Worm (Caenorhabditis elegans) whole organism, L1 larva: ENCODE measurements around the gene bicd-1.

Source experiments
- C16A3.4 ChIP-seq: fragments of 150-350 bp; optimal IDR thresholded peaks from 2 replicates; lab custom pipeline; 2014; ENCODE audit warnings: missing biosample characterization, missing genetic modification characterization
- aha-1 ChIP-seq: fragments of 150-350 bp; optimal IDR thresholded peaks from 2 replicates; lab custom pipeline; 2014; ENCODE audit warnings: missing biosample characterization, missing genetic modification characterization
- ama-1 ChIP-seq: fragments of 150-350 bp; optimal IDR thresholded peaks from 2 replicates; lab custom pipeline; 2014
- blmp-1 ChIP-seq: fragments of 150-350 bp; optimal IDR thresholded peaks from 2 replicates; lab custom pipeline; 2014; ENCODE audit warnings: missing biosample characterization, missing genetic modification characterization
- ceh-63 ChIP-seq: fragments of 200-800 bp; sonication (Bioruptor generic); optimal IDR thresholded peaks from 2 replicates; lab custom pipeline; 2018; ENCODE audit warnings: mild to moderate bottlenecking, missing genetic modification characterization, missing compliant biosample characterization
- ceh-8 ChIP-seq: fragments of 200-800 bp; sonication (Bioruptor generic); optimal IDR thresholded peaks from 2 replicates; lab custom pipeline; 2018; ENCODE audit warnings: mild to moderate bottlenecking, missing genetic modification characterization, moderate library complexity, missing compliant biosample characterization
- ces-1 ChIP-seq: fragments of 150-350 bp; optimal IDR thresholded peaks from 2 replicates; lab custom pipeline; 2014; ENCODE audit warnings: missing biosample characterization, missing genetic modification reagents, missing genetic modification characterization
- efl-1 ChIP-seq, 4 experiments: fragments of 150-350 bp; optimal IDR thresholded peaks in 3 of 4; peaks in 1 of 4; 1 replicate in 1 of 4; 2 replicates in 3 of 4; lab custom pipeline; 2014; ENCODE audit warnings: missing biosample characterization in 2 of 4, missing genetic modification characterization in 2 of 4, missing genetic modification reagents in 2 of 4
- ets-5 ChIP-seq: fragments of 200-800 bp; sonication (Bioruptor generic); IDR thresholded peaks from 2 replicates; pipeline ENCODE4 v1.3.6; 2022; ENCODE audit warnings: missing genetic modification characterization, missing compliant biosample characterization
- fkh-10 ChIP-seq: sonication (generic microtip); optimal IDR thresholded peaks from 2 replicates; lab custom pipeline; 2017; ENCODE audit warnings: missing biosample characterization, missing genetic modification reagents, missing genetic modification characterization
- fkh-4 ChIP-seq: sonication (generic microtip); optimal IDR thresholded peaks from 2 replicates; lab custom pipeline; 2016; ENCODE audit warnings: missing compliant biosample characterization, missing genetic modification characterization, borderline replicate concordance
- fkh-8 ChIP-seq: sonication (generic microtip); optimal IDR thresholded peaks from 2 replicates; lab custom pipeline; 2016; ENCODE audit warnings: mild to moderate bottlenecking, missing genetic modification characterization, missing compliant biosample characterization
- fos-1 ChIP-seq: fragments of 150-350 bp; optimal IDR thresholded peaks from 2 replicates; lab custom pipeline; 2014; ENCODE audit warnings: missing biosample characterization, missing genetic modification characterization
- grh-1 ChIP-seq: fragments of 200-800 bp; sonication (Bioruptor generic); IDR thresholded peaks from 2 replicates; pipeline ENCODE4 v1.3.6; 2022; ENCODE audit warnings: missing genetic modification reagents, missing genetic modification characterization, missing compliant biosample characterization
- hlh-17 ChIP-seq: fragments of 200-800 bp; sonication (Bioruptor generic); optimal IDR thresholded peaks from 2 replicates; lab custom pipeline; 2018; ENCODE audit warnings: missing genetic modification characterization, mild to moderate bottlenecking, missing compliant biosample characterization, moderate library complexity, borderline replicate concordance
- hlh-4 ChIP-seq: sonication (generic microtip); optimal IDR thresholded peaks from 2 replicates; lab custom pipeline; 2016; ENCODE audit warnings: mild to moderate bottlenecking, missing genetic modification characterization, missing compliant biosample characterization
- hpl-2 ChIP-seq: fragments of 150-350 bp; optimal IDR thresholded peaks from 2 replicates; lab custom pipeline; 2014; ENCODE audit warnings: missing biosample characterization, missing genetic modification reagents, missing genetic modification characterization
- irx-1 ChIP-seq: sonication (generic microtip); optimal IDR thresholded peaks from 2 replicates; lab custom pipeline; 2016; ENCODE audit warnings: missing genetic modification characterization, missing compliant biosample characterization
- isw-1 ChIP-seq: fragments of 200-800 bp; sonication (Bioruptor generic); IDR thresholded peaks from 2 replicates; pipeline ENCODE4 v1.3.6; 2022; ENCODE audit warnings: missing genetic modification characterization, missing compliant biosample characterization
- jun-1 ChIP-seq: fragments of 150-350 bp; optimal IDR thresholded peaks from 2 replicates; lab custom pipeline; 2014; ENCODE audit warnings: missing biosample characterization, missing genetic modification reagents, missing genetic modification characterization
- lin-14 ChIP-seq: fragments of 200-800 bp; sonication (Bioruptor generic); optimal IDR thresholded peaks from 2 replicates; lab custom pipeline; 2018; ENCODE audit warnings: mild to moderate bottlenecking, missing genetic modification characterization, moderate library complexity, missing compliant biosample characterization
- lin-15B ChIP-seq: fragments of 150-350 bp; sonication (generic microtip); optimal IDR thresholded peaks from 3 replicates; lab custom pipeline; 2014; ENCODE audit warnings: missing biosample characterization, missing genetic modification characterization
- lin-35 ChIP-seq, 2 experiments: fragments of 150-350 bp; optimal IDR thresholded peaks; 2 replicates each; lab custom pipeline; 2014; ENCODE audit warnings: missing biosample characterization in 2 of 2, missing genetic modification characterization in 2 of 2, missing genetic modification reagents in 2 of 2
- lir-3 ChIP-seq: sonication (generic microtip); optimal IDR thresholded peaks from 2 replicates; lab custom pipeline; 2016; ENCODE audit warnings: mild to moderate bottlenecking, missing genetic modification characterization, moderate library complexity, missing compliant biosample characterization; ENCODE audit not compliant: poor library complexity
- lsy-2 ChIP-seq, 2 experiments: fragments of 150-350 bp; optimal IDR thresholded peaks; 2 replicates each; lab custom pipeline; 2014; ENCODE audit warnings: missing biosample characterization in 2 of 2, missing genetic modification characterization in 2 of 2
- mab-9 ChIP-seq: fragments of 200-800 bp; sonication (Bioruptor generic); IDR thresholded peaks from 2 replicates; pipeline ENCODE4 v1.3.6; 2022; ENCODE audit warnings: missing genetic modification reagents, missing genetic modification characterization, missing compliant biosample characterization
- mdl-1 ChIP-seq, 2 experiments: fragments of 150-350 bp; optimal IDR thresholded peaks; 2 replicates each; lab custom pipeline; 2014 to 2017; ENCODE audit warnings: missing biosample characterization in 2 of 2, missing genetic modification characterization in 2 of 2, inconsistent platforms in 1 of 2
- mef-2 ChIP-seq: fragments of 150-350 bp; optimal IDR thresholded peaks from 2 replicates; lab custom pipeline; 2014; ENCODE audit warnings: missing biosample characterization, missing genetic modification characterization
- mep-1 ChIP-seq: fragments of 150-350 bp; optimal IDR thresholded peaks from 2 replicates; lab custom pipeline; 2014; ENCODE audit warnings: missing biosample characterization, missing genetic modification characterization
- nhr-11 ChIP-seq: fragments of 150-350 bp; optimal IDR thresholded peaks from 2 replicates; lab custom pipeline; 2014; ENCODE audit warnings: missing biosample characterization, missing genetic modification characterization
- nhr-12 ChIP-seq: sonication (generic microtip); optimal IDR thresholded peaks from 2 replicates; lab custom pipeline; 2017; ENCODE audit warnings: missing biosample characterization, missing genetic modification characterization
- nhr-19 ChIP-seq: fragments of 200-800 bp; sonication (Bioruptor generic); conservative IDR thresholded peaks from 2 replicates; pipeline ENCODE4 v1.3.6; 2022; ENCODE audit warnings: missing genetic modification characterization, missing compliant biosample characterization
- nhr-237 ChIP-seq: fragments of 150-350 bp; optimal IDR thresholded peaks from 2 replicates; lab custom pipeline; 2014; ENCODE audit warnings: missing biosample characterization, missing genetic modification characterization
- nhr-47 ChIP-seq: sonication (generic microtip); optimal IDR thresholded peaks from 2 replicates; lab custom pipeline; 2016; ENCODE audit warnings: mild to moderate bottlenecking, missing genetic modification characterization, moderate library complexity, missing compliant biosample characterization
- nhr-76 ChIP-seq: sonication (generic microtip); optimal IDR thresholded peaks from 2 replicates; lab custom pipeline; 2017; ENCODE audit warnings: missing biosample characterization, missing genetic modification characterization
- nhr-85 ChIP-seq: sonication (generic microtip); peaks from one replicate; lab custom pipeline; 2016; ENCODE audit warnings: missing genetic modification characterization, inconsistent platforms, missing compliant biosample characterization
- nhr-90 ChIP-seq: sonication (generic microtip); optimal IDR thresholded peaks from 2 replicates; lab custom pipeline; 2016; ENCODE audit warnings: mild to moderate bottlenecking, missing genetic modification characterization, missing compliant biosample characterization; ENCODE audit not compliant: poor library complexity
- pag-3 ChIP-seq: sonication (generic microtip); optimal IDR thresholded peaks from 2 replicates; lab custom pipeline; 2017; ENCODE audit warnings: missing genetic modification characterization, mild to moderate bottlenecking, missing compliant biosample characterization, antibody characterized with exemption, borderline replicate concordance; ENCODE audit not compliant: insufficient read depth
- pax-3 ChIP-seq: fragments of 200-800 bp; sonication (Bioruptor generic); optimal IDR thresholded peaks from 2 replicates; lab custom pipeline; 2018; ENCODE audit warnings: mild to moderate bottlenecking, missing genetic modification characterization, moderate library complexity, missing compliant biosample characterization
- pqm-1 ChIP-seq: sonication (generic microtip); optimal IDR thresholded peaks from 3 replicates; lab custom pipeline; 2017; ENCODE audit warnings: missing biosample characterization, missing genetic modification characterization
- skn-1 ChIP-seq: fragments of 150-350 bp; optimal IDR thresholded peaks from 2 replicates; lab custom pipeline; 2014; ENCODE audit warnings: missing biosample characterization, missing genetic modification characterization
- sox-4 ChIP-seq: sonication (generic microtip); optimal IDR thresholded peaks from 2 replicates; lab custom pipeline; 2016; ENCODE audit warnings: missing genetic modification characterization, missing compliant biosample characterization
- swsn-7 ChIP-seq: sonication (generic microtip); optimal IDR thresholded peaks from 2 replicates; lab custom pipeline; 2016; ENCODE audit warnings: missing genetic modification characterization, missing compliant biosample characterization
- unc-30 ChIP-seq: sonication (generic microtip); optimal IDR thresholded peaks from 2 replicates; lab custom pipeline; 2017; ENCODE audit warnings: missing biosample characterization, missing genetic modification characterization
- unc-98 ChIP-seq: fragments of 200-800 bp; sonication (Bioruptor generic); IDR thresholded peaks from 2 replicates; pipeline ENCODE4 v1.3.6; 2022; ENCODE audit warnings: missing genetic modification characterization, missing compliant biosample characterization
- vab-15 ChIP-seq: sonication (generic microtip); optimal IDR thresholded peaks from 2 replicates; lab custom pipeline; 2017; ENCODE audit warnings: missing genotype, mild to moderate bottlenecking, missing genetic modification characterization, missing compliant biosample characterization
- xbp-1 ChIP-seq: sonication (generic microtip); optimal IDR thresholded peaks from 2 replicates; lab custom pipeline; 2016; ENCODE audit warnings: missing genetic modification characterization, missing compliant biosample characterization
- zip-4 ChIP-seq: fragments of 200-800 bp; sonication (Bioruptor generic); optimal IDR thresholded peaks from 2 replicates; lab custom pipeline; 2018; ENCODE audit warnings: mild to moderate bottlenecking, missing genetic modification characterization, moderate library complexity, missing compliant biosample characterization
- ztf-4 ChIP-seq: fragments of 150-350 bp; optimal IDR thresholded peaks from 2 replicates; lab custom pipeline; 2014; ENCODE audit warnings: missing biosample characterization, missing genetic modification characterization

bicd-1 gene

ce11 chrIV:6555388-6556330 is 16.5 kb downstream of the bicd-1 start, which contains the start of gene paqr-1 (continued):
- TF ChIP-seq isw-1 (peak; percentile 27; the same call in 1 of the 2 replicates), sox-4 (tag; lab: Kevin White, UChicago) (no peak), lin-35 (GFP tag; optimal IDR thresholded peaks at IDR 0.05; lab: Kevin White, UChicago) (peak; percentile 66 to 81), nhr-12 (no peak), blmp-1 (tag; lab: Kevin White, UChicago) (peak; percentile 40), fkh-8 (tag; lab: Kevin White, UChicago) (peak; percentile 60), nhr-47 (tag; lab: Kevin White, UChicago) (peak; percentile 50), mep-1 (tag; lab: Kevin White, UChicago) (peak; percentile 42), lir-3 (tag; lab: Kevin White, UChicago) (peak; percentile 42), nhr-11 (tag; lab: Kevin White, UChicago) (no peak), lin-14 (peak; percentile 47), ztf-4 (no peak), mdl-1 (tag; optimal IDR thresholded peaks at IDR 0.05; lab: Kevin White, UChicago) (peak in 1 of 2 experiments; percentile 74), nhr-85 (tag; lab: Kevin White, UChicago) (peak; percentile 87), irx-1 (tag; lab: Kevin White, UChicago) (peak; percentile 19), unc-30 (tag; lab: Kevin White, UChicago) (no peak), nhr-19 (GFP tag; lab: Robert Waterston, UW) (no peak; the same call in 1 of the 2 replicates), lin-15B (tag; lab: Kevin White, UChicago) (peak; percentile 27), ces-1 (GFP tag; lab: Kevin White, UChicago) (no peak), swsn-7 (tag; lab: Kevin White, UChicago) (peak; percentile 2), pax-3 (tag; lab: Kevin White, UChicago) (no peak)

ce11 chrIV:6554865-6555264 is 17.3 kb downstream of the bicd-1 start:
- TF ChIP-seq lir-3 (tag; lab: Kevin White, UChicago) (no peak), ceh-63 (GFP tag; lab: Kevin White, UChicago) (no peak), fkh-10 (GFP tag; lab: Kevin White, UChicago) (no peak), ces-1 (GFP tag; lab: Kevin White, UChicago) (no peak), nhr-90 (tag; lab: Kevin White, UChicago) (peak; percentile 45), nhr-76 (no peak), vab-15 (tag; lab: Kevin White, UChicago) (no peak), ceh-8 (GFP tag; lab: Kevin White, UChicago) (no peak), ama-1 (no peak), mdl-1 (tag; optimal IDR thresholded peaks at IDR 0.05; lab: Kevin White, UChicago) (peak in 1 of 2 experiments; percentile 46), nhr-237 (tag; lab: Kevin White, UChicago) (no peak), hpl-2 (GFP tag; lab: Kevin White, UChicago) (peak; percentile 29), nhr-47 (tag; lab: Kevin White, UChicago) (no peak), hlh-4 (tag; lab: Kevin White, UChicago) (no peak), fkh-4 (tag; lab: Kevin White, UChicago) (no peak), mab-9 (GFP tag; lab: Robert Waterston, UW) (no peak), zip-4 (GFP tag; lab: Kevin White, UChicago) (no peak), pqm-1 (tag; lab: Kevin White, UChicago) (peak; percentile 66), jun-1 (no peak), ets-5 (no peak), unc-98 (no peak), grh-1 (GFP tag; lab: Robert Waterston, UW) (no peak), lsy-2 (tag; optimal IDR thresholded peaks at IDR 0.05; lab: Kevin White, UChicago) (no peak), xbp-1 (tag; lab: Kevin White, UChicago) (no peak), mef-2 (tag; lab: Kevin White, UChicago) (no peak), mep-1 (tag; lab: Kevin White, UChicago) (no peak), aha-1 (no peak), efl-1 (optimal IDR thresholded peaks at IDR 0.05; lab: Kevin White, UChicago) (peak in 1 of 2 experiments; percentile 14), efl-1 (GFP tag; optimal IDR thresholded peaks at IDR 0.05 in 1 of 2; lab: Kevin White, UChicago) (peak in 1 of 2 experiments; percentile 63), fos-1 (tag; lab: Kevin White, UChicago) (no peak), C16A3.4 (tag; lab: Kevin White, UChicago) (no peak), hlh-17 (GFP tag; lab: Kevin White, UChicago) (no peak), pag-3 (tag; lab: Kevin White, UChicago) (no peak), skn-1 (tag; lab: Kevin White, UChicago) (no peak)
